Worm (Caenorhabditis elegans) whole organism, L4 larva: ENCODE data around the gene dmsr-13.

ENCODE experiments used
- F49E8.2 ChIP-seq: sonication (generic microtip); optimal IDR thresholded peaks from 2 replicates; lab custom pipeline; 2016; ENCODE audit warnings: missing compliant biosample characterization, mild to moderate bottlenecking, missing genetic modification characterization, borderline replicate concordance
- ama-1 ChIP-seq: fragments of 150-350 bp; optimal IDR thresholded peaks from 2 replicates; lab custom pipeline; 2014; ENCODE audit warnings: inconsistent platforms, mixed read lengths
- ceh-28 ChIP-seq: fragments of 150-350 bp; optimal IDR thresholded peaks from 2 replicates; lab custom pipeline; 2014; ENCODE audit warnings: missing biosample characterization, missing genetic modification reagents, missing genetic modification characterization
- egl-27 ChIP-seq: sonication (generic microtip); optimal IDR thresholded peaks from 3 replicates; lab custom pipeline; 2017; ENCODE audit warnings: missing biosample characterization, missing genetic modification reagents, missing genetic modification characterization
- hlh-30 ChIP-seq: sonication (generic microtip); optimal IDR thresholded peaks from 2 replicates; lab custom pipeline; 2017; ENCODE audit warnings: antibody characterized with exemption, mild to moderate bottlenecking, missing genetic modification characterization, missing compliant biosample characterization; ENCODE audit not compliant: insufficient read depth
- jun-1 ChIP-seq: fragments of 150-350 bp; optimal IDR thresholded peaks from 2 replicates; lab custom pipeline; 2014; ENCODE audit warnings: missing biosample characterization, missing genetic modification reagents, missing genetic modification characterization
- lin-15B ChIP-seq: fragments of 150-350 bp; sonication (generic microtip); optimal IDR thresholded peaks from 3 replicates; lab custom pipeline; 2014; ENCODE audit warnings: missing biosample characterization, missing genetic modification characterization
- mdl-1 ChIP-seq, 2 experiments: fragments of 150-350 bp in 1 of 2; sonication (generic microtip) in 1 of 2; optimal IDR thresholded peaks; 2 replicates each; lab custom pipeline; 2014 to 2017; ENCODE audit warnings: missing biosample characterization in 2 of 2, missing genetic modification characterization in 2 of 2
- nhr-111 ChIP-seq: fragments of 200-800 bp; sonication (Bioruptor generic); optimal IDR thresholded peaks from 2 replicates; lab custom pipeline; 2018; ENCODE audit warnings: mild to moderate bottlenecking, missing genetic modification characterization, missing compliant biosample characterization
- nhr-77 ChIP-seq: fragments of 150-350 bp; optimal IDR thresholded peaks from 2 replicates; lab custom pipeline; 2014; ENCODE audit warnings: missing biosample characterization, missing genetic modification characterization
- saeg-2 ChIP-seq: fragments of 200-800 bp; sonication (Bioruptor generic); IDR thresholded peaks from 2 replicates; pipeline ENCODE4 v1.3.6; 2022; ENCODE audit warnings: missing genetic modification reagents, missing genetic modification characterization, missing compliant biosample characterization
- skn-1 ChIP-seq: fragments of 150-350 bp; optimal IDR thresholded peaks from 2 replicates; lab custom pipeline; 2014; ENCODE audit warnings: missing biosample characterization, missing genetic modification characterization
- unc-39 ChIP-seq: sonication (generic microtip); optimal IDR thresholded peaks from 2 replicates; lab custom pipeline; 2017; ENCODE audit warnings: missing biosample characterization, missing genetic modification characterization
- zag-1 ChIP-seq: fragments of 150-350 bp; optimal IDR thresholded peaks from 2 replicates; lab custom pipeline; 2014; ENCODE audit warnings: missing biosample characterization, missing genetic modification characterization

DNA sequence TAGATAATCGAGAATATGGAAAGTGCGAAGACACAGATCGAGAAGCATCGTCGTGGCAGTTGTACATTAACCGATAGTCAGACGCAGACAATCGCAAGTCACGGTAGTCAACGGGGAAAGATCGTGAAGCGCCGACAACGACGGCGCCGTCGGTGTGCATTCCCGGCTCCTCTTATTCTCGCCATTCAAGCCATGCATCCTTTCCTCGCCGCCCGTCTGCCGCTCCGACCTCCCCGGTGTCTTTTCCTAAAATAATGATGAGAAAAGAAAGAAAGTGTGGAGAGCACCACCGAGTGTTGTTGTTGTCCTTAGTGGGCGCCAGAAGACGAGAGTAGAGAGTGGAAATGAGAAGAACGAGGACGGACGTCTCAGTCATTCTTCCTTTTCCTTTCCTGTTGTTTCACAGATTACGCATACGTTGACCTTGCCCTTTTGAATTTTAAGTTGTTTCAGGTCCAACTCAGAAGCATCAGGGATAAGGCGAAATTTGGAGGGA lies 25.9 kb downstream of the dmsr-13 start, which contains the start of gene ZC404.1:
- TF ChIP-seq nhr-77 (no peak), ama-1 (lab: Kevin White, UChicago) (no peak), unc-39 (tag; lab: Kevin White, UChicago) (no peak), nhr-111 (GFP tag; lab: Kevin White, UChicago) (no peak), skn-1 (tag; lab: Kevin White, UChicago) (no peak), egl-27 (tag; lab: Kevin White, UChicago) (no peak), F49E8.2 (tag; lab: Kevin White, UChicago) (no peak), saeg-2 (no peak), ceh-28 (no peak), lin-15B (no peak), mdl-1 (tag; optimal IDR thresholded peaks at IDR 0.05; lab: Kevin White, UChicago) (no peak), zag-1 (tag; lab: Kevin White, UChicago) (no peak), jun-1 (no peak), hlh-30 (tag; lab: Kevin White, UChicago) (no peak)
